Fruit fly (Drosophila melanogaster) whole organism, prepupa: Measurements from ENCODE around the gene Mcm7.
A peak's percentile ranks its signal among the peaks of the same experiment; 100 is the strongest.

ENCODE experiments used
- Blimp-1 ChIP-seq: fragments of 200-800 bp; sonication (Bioruptor generic); optimal IDR thresholded peaks from 3 replicates; lab custom pipeline; 2017; ENCODE audit warnings: missing biosample characterization, missing genetic modification characterization, mild to moderate bottlenecking, moderate library complexity, missing genetic modification reagents
- CG10631 ChIP-seq: fragments of 200-800 bp; sonication (Bioruptor generic); optimal IDR thresholded peaks from 2 replicates; lab custom pipeline; 2016; ENCODE audit warnings: missing biosample characterization, missing genetic modification characterization
- CG15336 ChIP-seq: fragments of 200-800 bp; sonication (Bioruptor generic); IDR thresholded peaks from 2 replicates; pipeline ENCODE4 v1.3.6; 2022; ENCODE audit warnings: missing biosample characterization, missing genetic modification characterization
- CG1621 ChIP-seq: fragments of 200-800 bp; sonication (Bioruptor generic); optimal IDR thresholded peaks from 3 replicates; lab custom pipeline; 2018; ENCODE audit warnings: missing biosample characterization, mild to moderate bottlenecking, missing genetic modification characterization
- CG16779 ChIP-seq: fragments of 200-800 bp; sonication (Bioruptor generic); optimal IDR thresholded peaks from 3 replicates; lab custom pipeline; 2017; ENCODE audit warnings: missing biosample characterization, mild to moderate bottlenecking, missing genetic modification characterization
- CG3032 ChIP-seq: fragments of 200-800 bp; optimal IDR thresholded peaks from 2 replicates; lab custom pipeline; 2019; ENCODE audit warnings: missing biosample characterization, mild to moderate bottlenecking, missing genetic modification characterization, moderate library complexity
- CG6163 ChIP-seq: fragments of 200-800 bp; sonication (Bioruptor generic); IDR thresholded peaks from 3 replicates; pipeline ENCODE4 v1.3.6; 2022; ENCODE audit warnings: missing biosample characterization, missing genetic modification characterization
- CG6276 ChIP-seq: fragments of 200-800 bp; sonication (Bioruptor generic); optimal IDR thresholded peaks from 2 replicates; lab custom pipeline; 2017; ENCODE audit warnings: missing biosample characterization, mild to moderate bottlenecking, missing genetic modification characterization
- CG6792 ChIP-seq: fragments of 200-800 bp; sonication (Bioruptor generic); optimal IDR thresholded peaks from 3 replicates; lab custom pipeline; 2016; ENCODE audit warnings: missing biosample characterization, missing genetic modification characterization
- CG6808 ChIP-seq: fragments of 200-800 bp; sonication (Bioruptor generic); optimal IDR thresholded peaks from 3 replicates; lab custom pipeline; 2017; ENCODE audit warnings: missing biosample characterization, missing genetic modification characterization, mild to moderate bottlenecking, moderate library complexity, missing genetic modification reagents
- CG7368 ChIP-seq: fragments of 200-800 bp; sonication (Bioruptor generic); optimal IDR thresholded peaks from 3 replicates; lab custom pipeline; 2016; ENCODE audit warnings: missing biosample characterization, missing genetic modification characterization
- CG8119 ChIP-seq: fragments of 200-800 bp; sonication (Bioruptor generic); IDR thresholded peaks from 3 replicates; pipeline ENCODE4 v1.3.6; 2022; ENCODE audit warnings: missing biosample characterization, missing genetic modification characterization
- CG8632 ChIP-seq: fragments of 200-800 bp; sonication (Bioruptor generic); optimal IDR thresholded peaks from 3 replicates; lab custom pipeline; 2016; ENCODE audit warnings: missing biosample characterization, missing genetic modification characterization
- CG9139 ChIP-seq: fragments of 200-800 bp; sonication (Bioruptor generic); optimal IDR thresholded peaks from 3 replicates; lab custom pipeline; 2017; ENCODE audit warnings: missing biosample characterization, mild to moderate bottlenecking, missing genetic modification characterization
- Eip75B ChIP-seq: fragments of 200-800 bp; sonication (Bioruptor generic); optimal IDR thresholded peaks from 3 replicates; lab custom pipeline; 2016; ENCODE audit warnings: missing biosample characterization, missing genetic modification characterization
- Ets96B ChIP-seq: fragments of 200-800 bp; optimal IDR thresholded peaks from 2 replicates; lab custom pipeline; 2019; ENCODE audit warnings: missing biosample characterization, mild to moderate bottlenecking, missing genetic modification characterization, moderate library complexity
- Gug ChIP-seq: fragments of 200-800 bp; sonication (Bioruptor generic); IDR thresholded peaks from 2 replicates; pipeline ENCODE4 v1.3.6; 2022; ENCODE audit warnings: missing biosample characterization, missing genetic modification characterization
- Hr4 ChIP-seq: fragments of 200-800 bp; sonication (Bioruptor generic); optimal IDR thresholded peaks from 3 replicates; lab custom pipeline; 2016; ENCODE audit warnings: missing biosample characterization, missing genetic modification characterization
- Lpt ChIP-seq: fragments of 200-800 bp; sonication (Bioruptor generic); optimal IDR thresholded peaks from 3 replicates; lab custom pipeline; 2016; ENCODE audit warnings: missing biosample characterization, missing genetic modification characterization
- OdsH ChIP-seq: fragments of 200-800 bp; sonication (Bioruptor generic); optimal IDR thresholded peaks from 3 replicates; lab custom pipeline; 2016; ENCODE audit warnings: missing biosample characterization, missing genetic modification characterization
- Sox102F ChIP-seq: fragments of 200-800 bp; sonication (Bioruptor generic); optimal IDR thresholded peaks from 2 replicates; lab custom pipeline; 2016; ENCODE audit warnings: missing biosample characterization, mild to moderate bottlenecking, missing genetic modification characterization
- Sox15 ChIP-seq: fragments of 200-800 bp; sonication (Bioruptor generic); optimal IDR thresholded peaks from 3 replicates; lab custom pipeline; 2016; ENCODE audit warnings: missing biosample characterization, missing genetic modification characterization
- dac ChIP-seq: fragments of 200-800 bp; sonication (Bioruptor generic); optimal IDR thresholded peaks from 2 replicates; lab custom pipeline; 2017; ENCODE audit warnings: missing biosample characterization, mild to moderate bottlenecking, missing genetic modification characterization
- eg ChIP-seq: fragments of 200-800 bp; sonication (Bioruptor generic); IDR thresholded peaks from 3 replicates; pipeline ENCODE4 v1.3.6; 2022; ENCODE audit warnings: missing biosample characterization, missing genetic modification characterization
- esn ChIP-seq: fragments of 200-800 bp; sonication (Bioruptor generic); optimal IDR thresholded peaks from 2 replicates; lab custom pipeline; 2016; ENCODE audit warnings: missing biosample characterization, mild to moderate bottlenecking, missing genetic modification characterization, moderate library complexity
- fd59A ChIP-seq: fragments of 200-800 bp; sonication (Bioruptor generic); optimal IDR thresholded peaks from 2 replicates; lab custom pipeline; 2017; ENCODE audit warnings: missing biosample characterization, mild to moderate bottlenecking, missing genetic modification characterization, missing genetic modification reagents
- fd85E ChIP-seq: fragments of 200-800 bp; sonication (Bioruptor generic); optimal IDR thresholded peaks from 3 replicates; lab custom pipeline; 2016; ENCODE audit warnings: missing biosample characterization, missing genetic modification characterization
- fkh ChIP-seq: fragments of 200-800 bp; sonication (Bioruptor generic); optimal IDR thresholded peaks from 3 replicates; lab custom pipeline; 2017; ENCODE audit warnings: missing biosample characterization, mild to moderate bottlenecking, missing genetic modification characterization, moderate library complexity
- lz ChIP-seq: fragments of 200-800 bp; sonication (Bioruptor generic); optimal IDR thresholded peaks from 3 replicates; lab custom pipeline; 2016; ENCODE audit warnings: missing biosample characterization, missing genetic modification characterization
- net ChIP-seq: fragments of 200-800 bp; sonication (Bioruptor generic); optimal IDR thresholded peaks from 3 replicates; lab custom pipeline; 2016; ENCODE audit warnings: missing biosample characterization, missing genetic modification characterization
- pdm3 ChIP-seq: fragments of 200-800 bp; sonication (Bioruptor generic); optimal IDR thresholded peaks from 3 replicates; lab custom pipeline; 2016; ENCODE audit warnings: missing biosample characterization, missing genetic modification characterization
- salr ChIP-seq, 2 experiments: fragments of 200-800 bp; sonication (Bioruptor generic); optimal IDR thresholded peaks; 3 replicates each; lab custom pipeline; 2016 to 2018; ENCODE audit warnings: missing biosample characterization in 2 of 2, missing genetic modification characterization in 2 of 2, mild to moderate bottlenecking in 1 of 2
- ss ChIP-seq, 2 experiments: fragments of 200-800 bp; sonication (Bioruptor generic); optimal IDR thresholded peaks; 2 replicates in 1 of 2; 3 replicates in 1 of 2; lab custom pipeline; 2017 to 2018; ENCODE audit warnings: mild to moderate bottlenecking in 2 of 2, missing biosample characterization in 2 of 2, missing genetic modification characterization in 2 of 2, moderate library complexity in 1 of 2
- svp ChIP-seq: fragments of 200-800 bp; sonication (Bioruptor generic); peaks from one replicate; lab custom pipeline; 2016; ENCODE audit warnings: missing biosample characterization, missing genetic modification characterization
- topi ChIP-seq: fragments of 200-800 bp; sonication (Bioruptor generic); optimal IDR thresholded peaks from 3 replicates; lab custom pipeline; 2016; ENCODE audit warnings: missing biosample characterization, missing genetic modification characterization
- vri ChIP-seq: fragments of 200-800 bp; sonication (Bioruptor generic); optimal IDR thresholded peaks from 3 replicates; lab custom pipeline; 2016; ENCODE audit warnings: missing biosample characterization, mild to moderate bottlenecking, missing genetic modification characterization

The Mcm7 gene

dm6 chr3L:8881778-8882366, 9.5 kb upstream of the Mcm7 start (continued):
- peak; percentile 46 for TF ChIP-seq CG1621 (tag; lab: Kevin White, UChicago)
- TF ChIP-seq esn = peak; percentile 49
- TF ChIP-seq CG6163 = peak; percentile 59; the same call in 1 of the 3 replicates
- peak; percentile 55 for TF ChIP-seq pdm3 (GFP tag; lab: Kevin White, UChicago)
- TF ChIP-seq CG7368 (GFP tag; lab: Kevin White, UChicago) = no peak
- TF ChIP-seq ss (GFP tag; optimal IDR thresholded peaks at IDR 0.05; lab: Kevin White, UChicago) = peak; percentile 60 to 65
- TF ChIP-seq vri (GFP tag; lab: Kevin White, UChicago) = peak; percentile 19
- peak; percentile 40 to 73 for TF ChIP-seq salr (GFP tag; optimal IDR thresholded peaks at IDR 0.05; lab: Kevin White, UChicago)

DNA sequence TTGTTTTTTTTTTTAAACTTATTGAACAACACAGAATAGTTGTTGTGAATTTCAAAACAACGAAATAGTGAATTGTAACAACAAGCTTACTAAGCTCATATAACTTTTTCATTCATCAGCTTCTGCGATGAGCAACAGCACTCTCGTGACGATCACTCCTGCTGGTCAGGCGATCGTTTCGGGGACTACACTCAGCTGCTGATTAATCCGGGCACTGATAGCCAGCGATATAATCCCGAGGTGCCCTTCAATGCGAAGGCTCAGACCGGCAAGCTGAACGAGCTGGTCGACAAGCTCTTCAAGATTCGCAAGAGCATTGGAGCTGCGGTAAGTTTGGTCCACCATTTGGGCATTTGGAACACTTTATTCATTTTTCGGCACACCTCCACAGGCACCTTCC, 2.9 kb upstream of the Mcm7 start, which contains the start of gene CG43169:
Gene CG43169, minus strand, starts transcription at position 101 of the 400 bp plus-strand sequence.
- TF ChIP-seq CG6808 (no peak), lz (GFP tag; lab: Kevin White, UChicago) (no peak), Sox15 (GFP tag; lab: Kevin White, UChicago) (no peak), CG3032 (tag; lab: Kevin White, UChicago) (no peak), Ets96B (tag; lab: Kevin White, UChicago) (no peak), OdsH (GFP tag; lab: Kevin White, UChicago) (no peak), CG8119 (GFP tag; lab: Robert Waterston, UW) (no peak), topi (GFP tag; lab: Kevin White, UChicago) (no peak), svp (GFP tag; lab: Kevin White, UChicago) (no peak)

- TF ChIP-seq Gug = no peak
- no peak for TF ChIP-seq CG6792 (GFP tag; lab: Kevin White, UChicago)
- TF ChIP-seq dac (GFP tag; lab: Kevin White, UChicago) = no peak
- no peak for TF ChIP-seq fkh
- TF ChIP-seq Ets96B (tag; lab: Kevin White, UChicago) = no peak
- no peak for TF ChIP-seq Hr4
- TF ChIP-seq fd59A = no peak
- no peak for TF ChIP-seq CG8632 (GFP tag; lab: Kevin White, UChicago)
These were observed 13.7 kb downstream of the Mcm7 start, which contains the start of gene TrpA1 for dm6 chr3L:8905100-8905499. Gene TrpA1, minus strand, starts transcription at chr3L:8905200.

DNA sequence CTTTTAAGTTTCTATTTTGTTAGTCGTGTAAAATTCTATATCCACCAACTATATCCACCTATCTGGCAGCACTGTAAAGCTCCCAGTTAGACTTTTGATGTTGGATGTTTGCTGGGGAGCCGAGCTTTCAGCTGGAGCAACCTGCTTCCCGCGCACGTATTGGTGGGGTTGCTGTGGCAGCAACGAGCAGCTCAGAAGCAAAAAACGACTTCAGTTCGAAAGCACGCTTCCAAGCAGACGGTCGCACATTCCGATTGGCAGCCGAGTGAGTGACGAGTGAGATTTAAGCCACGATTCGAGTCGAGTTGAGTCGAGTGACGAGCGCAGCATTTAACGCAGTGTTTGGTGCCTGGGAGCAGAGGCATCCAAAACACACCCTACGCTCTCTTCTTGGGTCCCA, 20.9 kb downstream of the Mcm7 start, which contains the start of the genes Tsp66E and mfr:
Gene Tsp66E, plus strand, starts transcription at position 168 of the 400 bp plus-strand sequence.
Gene mfr, minus strand, starts transcription at position 340 of the 400 bp plus-strand sequence.
- TF ChIP-seq svp (GFP tag; lab: Kevin White, UChicago) (peak; percentile 61), CG10631 (GFP tag; lab: Kevin White, UChicago) (no peak), CG7368 (GFP tag; lab: Kevin White, UChicago) (peak; percentile 30), Sox102F (GFP tag; lab: Kevin White, UChicago) (peak; percentile 52), CG6808 (peak; percentile 25), Lpt (peak; percentile 37), CG9139 (peak; percentile 2), ss (GFP tag; optimal IDR thresholded peaks at IDR 0.05; lab: Kevin White, UChicago) (peak in 1 of 2 experiments; percentile 37), CG15336 (GFP tag; lab: Robert Waterston, UW) (peak; percentile 20; the same call in 1 of the 2 replicates), Sox15 (GFP tag; lab: Kevin White, UChicago) (no peak), CG6792 (GFP tag; lab: Kevin White, UChicago) (no peak), CG8119 (GFP tag; lab: Robert Waterston, UW) (peak; percentile 52; the same call in 2 of the 3 replicates), CG1621 (tag; lab: Kevin White, UChicago) (peak; percentile 46), eg (GFP tag; lab: Robert Waterston, UW) (peak; percentile 65), fd85E (peak; percentile 5), net (peak; percentile 29), CG6276 (GFP tag; lab: Kevin White, UChicago) (no peak), Eip75B (GFP tag; lab: Kevin White, UChicago) (peak; percentile 36), CG16779 (peak; percentile 30), Blimp-1 (GFP tag; lab: Kevin White, UChicago) (peak; percentile 4), CG6163 (peak; percentile 64)
